Fruit fly (Drosophila melanogaster) whole organism, embryonic: ENCODE data around the gene smg.
A peak's percentile ranks its signal among the peaks of the same experiment; 100 is the strongest.

Source experiments
- Bgb ChIP-seq: fragments of 200-800 bp; sonication (Bioruptor generic); IDR thresholded peaks from 2 replicates; pipeline ENCODE4 v1.3.6; 2022; ENCODE audit warnings: missing biosample characterization, missing genetic modification characterization; ENCODE audit not compliant: partially characterized antibody
- C15 ChIP-seq: fragments of 200-800 bp; sonication (Bioruptor generic); IDR thresholded peaks from 3 replicates; pipeline ENCODE4 v1.3.6; 2022; ENCODE audit warnings: missing biosample characterization, missing genetic modification characterization
- CG10366 ChIP-seq: fragments of 200-800 bp; sonication (Bioruptor generic); IDR thresholded peaks from 2 replicates; pipeline ENCODE4 v1.3.6; 2022; ENCODE audit warnings: missing biosample characterization, missing genetic modification characterization
- CG10979 ChIP-seq: fragments of 200-800 bp; sonication (Bioruptor generic); optimal IDR thresholded peaks from 2 replicates; lab custom pipeline; 2018; ENCODE audit warnings: missing biosample characterization, mild to moderate bottlenecking, missing genetic modification characterization, moderate library complexity
- CG12659 ChIP-seq: fragments of 200-800 bp; sonication (Bioruptor generic); optimal IDR thresholded peaks from 3 replicates; lab custom pipeline; 2017; ENCODE audit warnings: mild to moderate bottlenecking, missing biosample characterization, missing genetic modification reagents, missing genetic modification characterization
- CG13287 ChIP-seq: fragments of 200-800 bp; sonication (Bioruptor generic); IDR thresholded peaks from 2 replicates; pipeline ENCODE4 v1.3.6; 2022; ENCODE audit warnings: missing biosample characterization, missing genetic modification characterization; ENCODE audit not compliant: partially characterized antibody
- CG15073 ChIP-seq: fragments of 200-800 bp; sonication (Bioruptor generic); optimal IDR thresholded peaks from 2 replicates; lab custom pipeline; 2016; ENCODE audit warnings: missing biosample characterization, missing genetic modification characterization
- CG15479 ChIP-seq: fragments of 200-800 bp; sonication (Bioruptor generic); optimal IDR thresholded peaks from 3 replicates; lab custom pipeline; 2019; ENCODE audit warnings: missing biosample characterization, mild to moderate bottlenecking, missing genetic modification characterization, moderate library complexity
- CG1603 ChIP-seq: fragments of 200-800 bp; sonication (Bioruptor generic); optimal IDR thresholded peaks from 2 replicates; lab custom pipeline; 2019; ENCODE audit warnings: missing biosample characterization, mild to moderate bottlenecking, missing genetic modification characterization, moderate library complexity
- CG17361 ChIP-seq: fragments of 200-800 bp; sonication (Bioruptor generic); IDR thresholded peaks from 3 replicates; pipeline ENCODE4 v1.3.6; 2022; ENCODE audit warnings: missing biosample characterization, missing genetic modification characterization
- CG17568 ChIP-seq: fragments of 200-800 bp; sonication (Bioruptor generic); optimal IDR thresholded peaks from 2 replicates; lab custom pipeline; 2018; ENCODE audit warnings: missing biosample characterization, mild to moderate bottlenecking, missing genetic modification characterization, moderate library complexity
- CG30431 ChIP-seq: fragments of 200-800 bp; sonication (Bioruptor generic); optimal IDR thresholded peaks from 2 replicates; lab custom pipeline; 2017; ENCODE audit warnings: missing biosample characterization, missing genetic modification characterization
- CG34376 ChIP-seq: fragments of 200-800 bp; sonication (Bioruptor generic); optimal IDR thresholded peaks from 2 replicates; lab custom pipeline; 2018; ENCODE audit warnings: missing biosample characterization, mild to moderate bottlenecking, missing genetic modification characterization
- CG5245 ChIP-seq: fragments of 200-800 bp; sonication (Bioruptor generic); optimal IDR thresholded peaks from 3 replicates; lab custom pipeline; 2016; ENCODE audit warnings: missing biosample characterization, missing genetic modification characterization
- CG6254 ChIP-seq: fragments of 200-800 bp; sonication (Bioruptor generic); optimal IDR thresholded peaks from 3 replicates; lab custom pipeline; 2017; ENCODE audit warnings: mild to moderate bottlenecking, missing biosample characterization, missing genetic modification reagents, missing genetic modification characterization
- CG6791 ChIP-seq: fragments of 200-800 bp; sonication (Bioruptor generic); IDR thresholded peaks from 3 replicates; pipeline ENCODE4 v1.3.6; 2022; ENCODE audit warnings: missing biosample characterization, missing genetic modification characterization; ENCODE audit not compliant: partially characterized antibody
- CG7963 ChIP-seq: fragments of 200-800 bp; sonication (Bioruptor generic); IDR thresholded peaks from 3 replicates; pipeline ENCODE4 v1.3.6; 2022; ENCODE audit warnings: missing biosample characterization, missing genetic modification characterization; ENCODE audit not compliant: partially characterized antibody
- Camta ChIP-seq: fragments of 200-800 bp; sonication (Bioruptor generic); optimal IDR thresholded peaks from 2 replicates; lab custom pipeline; 2016; ENCODE audit warnings: missing biosample characterization, missing genetic modification characterization
- Dll ChIP-seq: fragments of 200-800 bp; sonication (Bioruptor generic); IDR thresholded peaks from 4 replicates; pipeline ENCODE4 v1.3.6; 2022; ENCODE audit warnings: missing biosample characterization, missing genetic modification characterization; ENCODE audit not compliant: partially characterized antibody
- Doc3 ChIP-seq: fragments of 200-800 bp; sonication (Bioruptor generic); IDR thresholded peaks from 3 replicates; pipeline ENCODE4 v1.3.6; 2022; ENCODE audit warnings: missing biosample characterization, missing genetic modification characterization; ENCODE audit not compliant: partially characterized antibody
- Dref ChIP-seq: fragments of 200-800 bp; sonication (Bioruptor generic); IDR thresholded peaks from 2 replicates; pipeline ENCODE4 v1.3.6; 2022; ENCODE audit warnings: missing biosample characterization, missing genetic modification characterization
- E2f2 ChIP-seq: fragments of 200-800 bp; sonication (Bioruptor generic); IDR thresholded peaks from 2 replicates; pipeline ENCODE4 v1.3.6; 2022; ENCODE audit warnings: missing biosample characterization, missing genetic modification characterization
- Ets97D ChIP-seq: fragments of 200-800 bp; sonication (Bioruptor generic); optimal IDR thresholded peaks from 3 replicates; lab custom pipeline; 2016; ENCODE audit warnings: missing biosample characterization, missing genetic modification characterization
- Hsf ChIP-seq: fragments of 200-800 bp; sonication (Bioruptor generic); optimal IDR thresholded peaks from 3 replicates; lab custom pipeline; 2016; ENCODE audit warnings: missing biosample characterization, missing genetic modification characterization
- Mes4 ChIP-seq: fragments of 200-800 bp; sonication (Bioruptor generic); optimal IDR thresholded peaks from 2 replicates; lab custom pipeline; 2016; ENCODE audit warnings: missing biosample characterization, missing genetic modification characterization
- Opbp ChIP-seq: fragments of 200-800 bp; sonication (Bioruptor generic); IDR thresholded peaks from 3 replicates; pipeline ENCODE4 v1.3.6; 2022; ENCODE audit warnings: missing biosample characterization, missing genetic modification characterization; ENCODE audit not compliant: partially characterized antibody
- Scr ChIP-seq: fragments of 200-800 bp; sonication (Bioruptor generic); IDR thresholded peaks from 2 replicates; pipeline ENCODE4 v1.3.6; 2022; ENCODE audit warnings: missing biosample characterization, missing genetic modification characterization; ENCODE audit not compliant: partially characterized antibody
- Sry-β ChIP-seq: fragments of 200-800 bp; sonication (Bioruptor generic); optimal IDR thresholded peaks from 2 replicates; lab custom pipeline; 2018; ENCODE audit warnings: missing biosample characterization, mild to moderate bottlenecking, missing genetic modification characterization, moderate library complexity
- aop ChIP-seq: fragments of 200-800 bp; sonication (Bioruptor generic); IDR thresholded peaks from 2 replicates; pipeline ENCODE4 v1.3.6; 2022; ENCODE audit warnings: missing biosample characterization, missing genetic modification characterization
- bcd ChIP-seq: fragments of 200-800 bp; sonication (Bioruptor generic); optimal IDR thresholded peaks from 2 replicates; lab custom pipeline; 2017; ENCODE audit warnings: missing biosample characterization, mild to moderate bottlenecking, missing genetic modification characterization
- cg ChIP-seq: fragments of 200-800 bp; sonication (Bioruptor generic); optimal IDR thresholded peaks from 3 replicates; lab custom pipeline; 2019; ENCODE audit warnings: missing biosample characterization, mild to moderate bottlenecking, missing genetic modification characterization, moderate library complexity
- chinmo ChIP-seq: fragments of 200-800 bp; sonication (Bioruptor generic); IDR thresholded peaks from 4 replicates; pipeline ENCODE4 v1.3.6; 2022; ENCODE audit warnings: missing biosample characterization, missing genetic modification characterization; ENCODE audit not compliant: partially characterized antibody
- crp ChIP-seq, 2 experiments: fragments of 200-800 bp; sonication (Bioruptor generic); optimal IDR thresholded peaks; 2 replicates in 1 of 2; 3 replicates in 1 of 2; lab custom pipeline; 2017; ENCODE audit warnings: missing biosample characterization in 2 of 2, missing genetic modification characterization in 2 of 2, mild to moderate bottlenecking in 1 of 2, moderate library complexity in 1 of 2
- gfzf ChIP-seq: fragments of 200-800 bp; sonication (Bioruptor generic); optimal IDR thresholded peaks from 2 replicates; lab custom pipeline; 2016; ENCODE audit warnings: missing biosample characterization, mild to moderate bottlenecking, missing genetic modification characterization, moderate library complexity
- gro ChIP-seq: fragments of 200-800 bp; sonication (Bioruptor generic); optimal IDR thresholded peaks from 2 replicates; lab custom pipeline; 2016; ENCODE audit warnings: missing biosample characterization, missing genetic modification characterization
- hkb ChIP-seq, 2 experiments: fragments of 200-800 bp in 1 of 2; fragments of >200 bp in 1 of 2; sonication (Bioruptor generic) in 1 of 2; IDR thresholded peaks in 1 of 2; optimal IDR thresholded peaks in 1 of 2; 2 replicates each; pipeline versions ENCODE4 v1.3.6 to Lab custom; 2017 to 2022; ENCODE audit warnings: missing biosample characterization in 1 of 2, missing genetic modification characterization in 1 of 2
- nerfin-2 ChIP-seq: fragments of 200-800 bp; sonication (Bioruptor generic); IDR thresholded peaks from 2 replicates; pipeline ENCODE4 v1.3.6; 2022; ENCODE audit warnings: missing biosample characterization, missing genetic modification characterization; ENCODE audit not compliant: partially characterized antibody
- nmo ChIP-seq: fragments of 200-800 bp; sonication (Bioruptor generic); optimal IDR thresholded peaks from 2 replicates; lab custom pipeline; 2018; ENCODE audit warnings: missing biosample characterization, mild to moderate bottlenecking, missing genetic modification characterization, moderate library complexity
- pzg ChIP-seq: fragments of 200-800 bp; sonication (Bioruptor generic); optimal IDR thresholded peaks from 3 replicates; lab custom pipeline; 2018; ENCODE audit warnings: missing biosample characterization, mild to moderate bottlenecking, missing genetic modification characterization, moderate library complexity
- sisA ChIP-seq: fragments of 200-800 bp; sonication (Bioruptor generic); IDR thresholded peaks from 2 replicates; pipeline ENCODE4 v1.3.6; 2022; ENCODE audit warnings: missing biosample characterization, missing genetic modification characterization
- sna ChIP-seq: fragments of 200-800 bp; sonication (Bioruptor generic); IDR thresholded peaks from 2 replicates; pipeline ENCODE4 v1.3.6; 2022; ENCODE audit warnings: missing biosample characterization, missing genetic modification characterization; ENCODE audit not compliant: partially characterized antibody
- stwl ChIP-seq: fragments of 200-800 bp; sonication (Bioruptor generic); optimal IDR thresholded peaks from 3 replicates; lab custom pipeline; 2018; ENCODE audit warnings: missing biosample characterization, mild to moderate bottlenecking, missing genetic modification characterization, moderate library complexity
- trem ChIP-seq: fragments of 200-800 bp; optimal IDR thresholded peaks from 3 replicates; lab custom pipeline; 2019; ENCODE audit warnings: missing biosample characterization, mild to moderate bottlenecking, missing genetic modification characterization, moderate library complexity
- vfl ChIP-seq: fragments of 200-800 bp; sonication (Bioruptor generic); optimal IDR thresholded peaks from 2 replicates; lab custom pipeline; 2016; ENCODE audit warnings: missing biosample characterization, missing genetic modification characterization
- vvl ChIP-seq: fragments of 200-800 bp; sonication (Bioruptor generic); IDR thresholded peaks from 2 replicates; pipeline ENCODE4 v1.3.6; 2022; ENCODE audit warnings: missing biosample characterization, missing genetic modification characterization
- wek ChIP-seq: fragments of 200-800 bp; sonication (Bioruptor generic); optimal IDR thresholded peaks from 3 replicates; lab custom pipeline; 2018; ENCODE audit warnings: missing biosample characterization, mild to moderate bottlenecking, missing genetic modification characterization, moderate library complexity

Gene smg

DNA sequence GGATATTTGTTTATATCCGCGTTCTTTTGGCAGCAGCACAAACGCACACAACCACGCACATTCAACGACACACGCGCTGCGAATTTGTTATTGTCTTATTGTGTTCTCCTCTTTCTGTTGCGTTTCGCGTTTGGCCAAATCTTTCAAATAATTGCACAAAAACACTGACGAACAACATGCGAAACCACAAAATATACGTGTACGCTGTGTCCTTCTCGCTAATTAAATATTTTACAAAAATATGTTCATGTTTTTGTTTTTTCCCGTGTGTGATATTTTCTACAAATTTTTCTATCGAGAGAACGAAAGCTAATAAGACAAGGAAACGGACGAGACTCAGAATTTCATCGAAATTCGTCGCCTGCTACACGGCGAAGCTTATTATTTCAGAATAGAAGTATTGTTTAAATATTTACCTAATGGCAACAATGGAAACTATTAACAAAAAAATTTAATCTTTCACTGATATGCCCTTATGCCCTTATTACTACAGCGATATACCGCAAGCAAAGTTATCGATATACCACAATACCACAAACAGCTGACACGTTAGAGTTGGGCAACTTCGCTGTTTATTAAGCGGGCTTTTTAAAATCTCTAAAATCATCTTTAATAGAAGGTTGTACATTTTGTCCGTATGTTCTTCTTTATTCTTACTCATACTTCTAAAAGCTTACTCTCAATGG lies 43.7 kb downstream of the smg start, which contains the start of the genes CG43783 and orb2 (continued):
- TF ChIP-seq CG6791 (GFP tag; lab: Robert Waterston, UW) (peak; percentile 66; the same call in 2 of the 3 replicates), Doc3 (GFP tag; lab: Robert Waterston, UW) (peak; percentile 33; the same call in 1 of the 3 replicates), nmo (no peak), CG13287 (GFP tag; lab: Robert Waterston, UW) (peak; percentile 69), gro (GFP tag; lab: Kevin White, UChicago) (peak; percentile 4), CG17568 (GFP tag; lab: Kevin White, UChicago) (no peak), bcd (GFP tag; lab: Kevin White, UChicago) (no peak), CG17361 (no peak), hkb (optimal IDR thresholded peaks at IDR 0.05; lab: Kevin White, UChicago) (no peak), hkb (GFP tag; IDR thresholded peaks at IDR 0.05; lab: Robert Waterston, UW) (no peak), aop (GFP tag; lab: Robert Waterston, UW) (no peak), CG34376 (GFP tag; lab: Kevin White, UChicago) (no peak), sisA (GFP tag; lab: Robert Waterston, UW) (no peak), vfl (no peak), sna (GFP tag; lab: Robert Waterston, UW) (peak; percentile 71; the same call in 1 of the 2 replicates), CG30431 (GFP tag; lab: Kevin White, UChicago) (no peak), C15 (GFP tag; lab: Robert Waterston, UW) (no peak), CG10979 (no peak), E2f2 (GFP tag; lab: Robert Waterston, UW) (peak; percentile 89), Dref (GFP tag; lab: Robert Waterston, UW) (peak; percentile 80), pzg (GFP tag; lab: Kevin White, UChicago) (peak; percentile 53), vvl (no peak), cg (GFP tag; lab: Kevin White, UChicago) (peak; percentile 39), CG12659 (peak; percentile 4), chinmo (GFP tag; lab: Robert Waterston, UW) (no peak; the same call in 3 of the 4 replicates), Scr (GFP tag; lab: Robert Waterston, UW) (peak; percentile 60), Opbp (GFP tag; lab: Robert Waterston, UW) (peak; percentile 70; the same call in 2 of the 3 replicates), Hsf (GFP tag; lab: Kevin White, UChicago) (no peak), CG15479 (no peak), gfzf (GFP tag; lab: Kevin White, UChicago) (peak; percentile 13), wek (GFP tag; lab: Kevin White, UChicago) (peak; percentile 63), Sry-β (GFP tag; lab: Kevin White, UChicago) (peak; percentile 21), stwl (tag; lab: Kevin White, UChicago) (peak; percentile 55), CG15073 (GFP tag; lab: Kevin White, UChicago) (no peak), Bgb (GFP tag; lab: Robert Waterston, UW) (peak; percentile 65), Ets97D (GFP tag; lab: Kevin White, UChicago) (no peak), Mes4 (GFP tag; lab: Kevin White, UChicago) (no peak), crp (GFP tag; optimal IDR thresholded peaks at IDR 0.05; lab: Kevin White, UChicago) (peak; percentile 26 to 89), CG6254 (GFP tag; lab: Kevin White, UChicago) (no peak), trem (tag; lab: Kevin White, UChicago) (peak; percentile 40), nerfin-2 (GFP tag; lab: Robert Waterston, UW) (peak; percentile 46; the same call in 1 of the 2 replicates), CG1603 (tag; lab: Kevin White, UChicago) (peak; percentile 9), CG5245 (GFP tag; lab: Kevin White, UChicago) (no peak), Camta (GFP tag; lab: Kevin White, UChicago) (no peak), CG10366 (GFP tag; lab: Robert Waterston, UW) (no peak), CG7963 (0 out of 3 replicates have a peak, but pooled peaks have one; percentile 56), Dll (GFP tag; lab: Robert Waterston, UW) (peak; percentile 62)
